Fruit fly (Drosophila melanogaster) whole organism, adult: Measurements from ENCODE around the gene Npc2b.

Source experiments
- CG11617 ChIP-seq: fragments of 200-800 bp; sonication (Bioruptor generic); optimal IDR thresholded peaks from 2 replicates; lab custom pipeline; 2017; ENCODE audit warnings: mild to moderate bottlenecking, missing biosample characterization, missing genetic modification reagents, missing genetic modification characterization
- CG12768 ChIP-seq: fragments of 200-800 bp; sonication (Bioruptor generic); optimal IDR thresholded peaks from 2 replicates; lab custom pipeline; 2017; ENCODE audit warnings: missing biosample characterization, missing genetic modification characterization, mild to moderate bottlenecking, moderate library complexity, missing genetic modification reagents
- CG14711 ChIP-seq: fragments of 200-800 bp; sonication (Bioruptor generic); optimal IDR thresholded peaks from 2 replicates; lab custom pipeline; 2018; ENCODE audit warnings: missing biosample characterization, mild to moderate bottlenecking, missing genetic modification characterization, moderate library complexity
- CG1620 ChIP-seq: fragments of 200-800 bp; sonication (Bioruptor generic); optimal IDR thresholded peaks from 2 replicates; lab custom pipeline; 2016; ENCODE audit warnings: missing biosample characterization, missing genetic modification characterization
- CG33017 ChIP-seq: fragments of 200-800 bp; sonication (Bioruptor generic); optimal IDR thresholded peaks from 2 replicates; lab custom pipeline; 2018; ENCODE audit warnings: missing biosample characterization, mild to moderate bottlenecking, missing genetic modification characterization, moderate library complexity
- CG5204 ChIP-seq: fragments of 200-800 bp; sonication (Bioruptor generic); optimal IDR thresholded peaks from 2 replicates; lab custom pipeline; 2016; ENCODE audit warnings: missing biosample characterization, missing genetic modification characterization
- CG7045 ChIP-seq: fragments of 200-800 bp; sonication (Bioruptor generic); optimal IDR thresholded peaks from 2 replicates; lab custom pipeline; 2017; ENCODE audit warnings: missing biosample characterization, mild to moderate bottlenecking, missing genetic modification characterization
- CG7101 ChIP-seq: fragments of 200-800 bp; sonication (Bioruptor generic); optimal IDR thresholded peaks from 2 replicates; lab custom pipeline; 2018; ENCODE audit warnings: missing biosample characterization, mild to moderate bottlenecking, missing genetic modification characterization, moderate library complexity
- Clk ChIP-seq: fragments of 200-800 bp; sonication (Bioruptor generic); optimal IDR thresholded peaks from 2 replicates; lab custom pipeline; 2017; ENCODE audit warnings: missing biosample characterization, missing genetic modification characterization
- Crg-1 ChIP-seq: fragments of 200-800 bp; sonication (Bioruptor generic); optimal IDR thresholded peaks from 2 replicates; lab custom pipeline; 2016; ENCODE audit warnings: missing biosample characterization, missing genetic modification characterization
- Hr96 ChIP-seq: fragments of 200-800 bp; sonication (Bioruptor generic); optimal IDR thresholded peaks from 2 replicates; lab custom pipeline; 2016; ENCODE audit warnings: missing biosample characterization, missing genetic modification characterization
- Mnt ChIP-seq: fragments of 200-800 bp; sonication (Bioruptor generic); optimal IDR thresholded peaks from 2 replicates; lab custom pipeline; 2016; ENCODE audit warnings: missing biosample characterization, mild to moderate bottlenecking, missing genetic modification characterization
- bab1 ChIP-seq: fragments of 200-800 bp; sonication (Bioruptor generic); optimal IDR thresholded peaks from 3 replicates; lab custom pipeline; 2019; ENCODE audit warnings: missing biosample characterization, mild to moderate bottlenecking, missing genetic modification characterization, moderate library complexity
- cic ChIP-seq: fragments of 200-800 bp; sonication (Bioruptor generic); optimal IDR thresholded peaks from 2 replicates; lab custom pipeline; 2017; ENCODE audit warnings: missing biosample characterization, mild to moderate bottlenecking, missing genetic modification characterization, moderate library complexity
- cnc ChIP-seq, 2 experiments: fragments of >200 bp; optimal IDR thresholded peaks; 2 replicates each; lab custom pipeline; 2017
- kay ChIP-seq: fragments of 200-800 bp; sonication (Bioruptor generic); peaks from one replicate; lab custom pipeline; 2016; ENCODE audit warnings: missing biosample characterization, missing genetic modification characterization, borderline replicate concordance
- ovo ChIP-seq: fragments of 200-800 bp; sonication (Bioruptor generic); optimal IDR thresholded peaks from 2 replicates; lab custom pipeline; 2016; ENCODE audit warnings: missing biosample characterization, missing genetic modification characterization
- pad ChIP-seq: fragments of 200-800 bp; sonication (Bioruptor generic); optimal IDR thresholded peaks from 3 replicates; lab custom pipeline; 2017; ENCODE audit warnings: missing biosample characterization, missing genetic modification characterization, mild to moderate bottlenecking, moderate library complexity, missing genetic modification reagents
- tj ChIP-seq: fragments of 200-800 bp; sonication (Bioruptor generic); optimal IDR thresholded peaks from 3 replicates; lab custom pipeline; 2017; ENCODE audit warnings: missing biosample characterization, mild to moderate bottlenecking, missing genetic modification characterization, moderate library complexity
- toe ChIP-seq: fragments of 200-800 bp; sonication (Bioruptor generic); optimal IDR thresholded peaks from 2 replicates; lab custom pipeline; 2016; ENCODE audit warnings: missing biosample characterization, missing genetic modification characterization

Gene Npc2b

dm6 chr3R:14097980-14098379 lies 8.7 kb downstream of the Npc2b start, which contains the start of gene CG9920:
Gene CG9920, minus strand, starts transcription at chr3R:14098080.
- TF ChIP-seq kay (GFP tag; lab: Kevin White, UChicago) (no peak), toe (no peak), CG33017 (tag; lab: Kevin White, UChicago) (no peak), cnc (optimal IDR thresholded peaks at IDR 0.05; lab: Kevin White, UChicago) (no peak), ovo (GFP tag; lab: Kevin White, UChicago) (no peak), CG5204 (GFP tag; lab: Kevin White, UChicago) (no peak), CG14711 (tag; lab: Kevin White, UChicago) (no peak), CG11617 (no peak), CG12768 (GFP tag; lab: Kevin White, UChicago) (no peak), pad (no peak), CG1620 (GFP tag; lab: Kevin White, UChicago) (no peak), Mnt (GFP tag; lab: Kevin White, UChicago) (no peak), CG7101 (tag; lab: Kevin White, UChicago) (no peak), Clk (GFP tag; lab: Kevin White, UChicago) (no peak), cic (GFP tag; lab: Kevin White, UChicago) (no peak), bab1 (GFP tag; lab: Kevin White, UChicago) (no peak), CG7045 (GFP tag; lab: Kevin White, UChicago) (no peak), tj (GFP tag; lab: Kevin White, UChicago) (no peak), Crg-1 (GFP tag; lab: Kevin White, UChicago) (no peak), Hr96 (GFP tag; lab: Kevin White, UChicago) (no peak)

dm6 chr3R:14098527-14099109 lies 9.3 kb downstream of the Npc2b start:
- TF ChIP-seq Hr96 (GFP tag; lab: Kevin White, UChicago) (no peak), toe (peak; percentile 10), pad (no peak)

dm6 chr3R:14100962-14101361 lies 11.6 kb downstream of the Npc2b start:
- TF ChIP-seq toe (no peak), tj (GFP tag; lab: Kevin White, UChicago) (no peak), kay (GFP tag; lab: Kevin White, UChicago) (no peak), cnc (optimal IDR thresholded peaks at IDR 0.05; lab: Kevin White, UChicago) (no peak), CG5204 (GFP tag; lab: Kevin White, UChicago) (no peak), Clk (GFP tag; lab: Kevin White, UChicago) (no peak), CG1620 (GFP tag; lab: Kevin White, UChicago) (no peak), pad (no peak), CG33017 (tag; lab: Kevin White, UChicago) (no peak), bab1 (GFP tag; lab: Kevin White, UChicago) (no peak), ovo (GFP tag; lab: Kevin White, UChicago) (no peak), Hr96 (GFP tag; lab: Kevin White, UChicago) (no peak), CG7101 (tag; lab: Kevin White, UChicago) (no peak), CG12768 (GFP tag; lab: Kevin White, UChicago) (no peak), Crg-1 (GFP tag; lab: Kevin White, UChicago) (no peak), CG11617 (no peak), CG14711 (tag; lab: Kevin White, UChicago) (no peak), cic (GFP tag; lab: Kevin White, UChicago) (no peak), CG7045 (GFP tag; lab: Kevin White, UChicago) (no peak)

dm6 chr3R:14103022-14103421 lies 13.7 kb downstream of the Npc2b start, which contains the start of gene PK1-R:
Gene PK1-R, minus strand, starts transcription at chr3R:14103122.
- no peak for TF ChIP-seq CG1620 (GFP tag; lab: Kevin White, UChicago)
- TF ChIP-seq CG7045 (GFP tag; lab: Kevin White, UChicago): no peak
- TF ChIP-seq Hr96 (GFP tag; lab: Kevin White, UChicago): no peak
- no peak for TF ChIP-seq cic (GFP tag; lab: Kevin White, UChicago)
- TF ChIP-seq pad: no peak
- TF ChIP-seq CG14711 (tag; lab: Kevin White, UChicago): no peak
- TF ChIP-seq Clk (GFP tag; lab: Kevin White, UChicago): no peak
- TF ChIP-seq kay (GFP tag; lab: Kevin White, UChicago): no peak
- TF ChIP-seq CG7101 (tag; lab: Kevin White, UChicago): no peak
- TF ChIP-seq Mnt (GFP tag; lab: Kevin White, UChicago): no peak
- no peak for TF ChIP-seq Crg-1 (GFP tag; lab: Kevin White, UChicago)
- no peak for TF ChIP-seq toe
- no peak for TF ChIP-seq tj (GFP tag; lab: Kevin White, UChicago)

- TF ChIP-seq CG12768 (GFP tag; lab: Kevin White, UChicago) (no peak), Mnt (GFP tag; lab: Kevin White, UChicago) (no peak), pad (no peak), cic (GFP tag; lab: Kevin White, UChicago) (no peak), CG14711 (tag; lab: Kevin White, UChicago) (no peak), cnc (optimal IDR thresholded peaks at IDR 0.05; lab: Kevin White, UChicago) (no peak), CG7101 (tag; lab: Kevin White, UChicago) (no peak), CG11617 (no peak), Hr96 (GFP tag; lab: Kevin White, UChicago) (no peak), bab1 (GFP tag; lab: Kevin White, UChicago) (no peak), Crg-1 (GFP tag; lab: Kevin White, UChicago) (no peak), ovo (GFP tag; lab: Kevin White, UChicago) (no peak)
Measured at dm6 chr3R:14107597-14107996, 18.3 kb downstream of the Npc2b start.
